Worm (Caenorhabditis elegans) whole organism, late embryonic: ENCODE data around the gene mab-23.

ENCODE experiments used
- ceh-14 ChIP-seq: sonication (generic microtip); optimal IDR thresholded peaks from 2 replicates; lab custom pipeline; 2016; ENCODE audit warnings: missing genotype, missing genetic modification characterization, missing compliant biosample characterization
- ceh-9 ChIP-seq: sonication (generic microtip); optimal IDR thresholded peaks from 2 replicates; lab custom pipeline; 2016; ENCODE audit warnings: mild to moderate bottlenecking, missing genetic modification characterization, inconsistent platforms, missing compliant biosample characterization
- dmd-4 ChIP-seq: sonication (generic microtip); optimal IDR thresholded peaks from 2 replicates; lab custom pipeline; 2016; ENCODE audit warnings: borderline replicate concordance, missing genetic modification characterization, missing compliant biosample characterization
- elt-2 ChIP-seq: sonication (generic microtip); optimal IDR thresholded peaks from 2 replicates; lab custom pipeline; 2016; ENCODE audit warnings: missing genetic modification reagents, missing genetic modification characterization, missing compliant biosample characterization
- elt-4 ChIP-seq: sonication (generic microtip); optimal IDR thresholded peaks from 2 replicates; lab custom pipeline; 2016; ENCODE audit warnings: missing genetic modification characterization, missing compliant biosample characterization
- pax-1 ChIP-seq: fragments of 150-350 bp; optimal IDR thresholded peaks from 2 replicates; lab custom pipeline; 2014; ENCODE audit warnings: missing biosample characterization, missing genetic modification characterization
- pqm-1 ChIP-seq: sonication (generic microtip); optimal IDR thresholded peaks from 2 replicates; lab custom pipeline; 2016; ENCODE audit warnings: missing genetic modification characterization, missing compliant biosample characterization
- unc-55 ChIP-seq: sonication (generic microtip); optimal IDR thresholded peaks from 2 replicates; lab custom pipeline; 2017; ENCODE audit warnings: missing biosample characterization, missing genetic modification reagents, missing genetic modification characterization

- no peak for TF ChIP-seq unc-55
- no peak for TF ChIP-seq ceh-9 (tag; lab: Kevin White, UChicago)
- no peak for TF ChIP-seq ceh-14 (tag; lab: Kevin White, UChicago)
- no peak for TF ChIP-seq elt-4
- TF ChIP-seq elt-2 (tag; lab: Kevin White, UChicago): no peak
- TF ChIP-seq pqm-1 (tag; lab: Kevin White, UChicago): no peak
- TF ChIP-seq dmd-4 (tag; lab: Kevin White, UChicago): no peak
- no peak for TF ChIP-seq pax-1 (tag; lab: Kevin White, UChicago)
These were observed 44.2 kb upstream of the mab-23 start, which contains the start of gene srg-32 for ce11 chrV:10588694-10589093.
